Fruit fly (Drosophila melanogaster) whole organism, wandering third instar larva: ENCODE measurements around the gene CG42537.

ENCODE experiments used
- Abd-B ChIP-seq: fragments of >200 bp; optimal IDR thresholded peaks from 2 replicates; lab custom pipeline; 2017; ENCODE audit warnings: missing biosample characterization, missing genetic modification characterization
- CG32264 ChIP-seq: fragments of 200-800 bp; sonication (Bioruptor generic); optimal IDR thresholded peaks from 2 replicates; lab custom pipeline; 2016; ENCODE audit warnings: missing biosample characterization, missing genetic modification characterization
- CrebA ChIP-seq: fragments of 200-800 bp; sonication (Bioruptor generic); optimal IDR thresholded peaks from 2 replicates; lab custom pipeline; 2016; ENCODE audit warnings: missing biosample characterization, mild to moderate bottlenecking, missing genetic modification characterization, borderline replicate concordance
- Dfd ChIP-seq: fragments of >200 bp; optimal IDR thresholded peaks from 2 replicates; lab custom pipeline; 2017; ENCODE audit warnings: missing biosample characterization, missing genetic modification characterization
- GATAd ChIP-seq: sonication (Bioruptor generic); optimal IDR thresholded peaks from 2 replicates; lab custom pipeline; 2016; ENCODE audit warnings: missing biosample characterization, missing genetic modification characterization
- HLH106 ChIP-seq: fragments of 200-800 bp; optimal IDR thresholded peaks from 3 replicates; lab custom pipeline; 2019; ENCODE audit warnings: missing biosample characterization, mild to moderate bottlenecking, missing genetic modification characterization, moderate library complexity
- Hnf4 ChIP-seq: fragments of 200-800 bp; sonication (Bioruptor generic); optimal IDR thresholded peaks from 2 replicates; lab custom pipeline; 2016; ENCODE audit warnings: missing biosample characterization, mild to moderate bottlenecking, missing genetic modification characterization
- Hr83 ChIP-seq: fragments of 200-300 bp; sonication (Bioruptor generic); optimal IDR thresholded peaks from 2 replicates; lab custom pipeline; 2016; ENCODE audit warnings: missing biosample characterization, mild to moderate bottlenecking, missing genetic modification characterization, moderate library complexity; ENCODE audit not compliant: poor library complexity, severe bottlenecking
- Jra ChIP-seq: sonication (Bioruptor generic); optimal IDR thresholded peaks from 2 replicates; lab custom pipeline; 2016; ENCODE audit warnings: missing biosample characterization, missing genetic modification characterization
- Mio ChIP-seq: sonication (Bioruptor generic); optimal IDR thresholded peaks from 2 replicates; lab custom pipeline; 2016; ENCODE audit warnings: missing biosample characterization, missing genetic modification characterization
- Myc ChIP-seq: fragments of >200 bp; optimal IDR thresholded peaks from 2 replicates; lab custom pipeline; 2017
- N ChIP-seq: fragments of >200 bp; optimal IDR thresholded peaks from 2 replicates; lab custom pipeline; 2018; ENCODE audit warnings: missing biosample characterization, missing external identifiers, missing genetic modification characterization
- Rel ChIP-seq, 2 experiments: fragments of 200-800 bp; sonication (Bioruptor generic) in 1 of 2; optimal IDR thresholded peaks; 2 replicates in 1 of 2; 3 replicates in 1 of 2; lab custom pipeline; 2016 to 2019; ENCODE audit warnings: mild to moderate bottlenecking in 2 of 2, missing biosample characterization in 2 of 2, missing genetic modification characterization in 2 of 2, moderate library complexity in 1 of 2
- Sp1 ChIP-seq: fragments of 200-800 bp; sonication (Bioruptor generic); optimal IDR thresholded peaks from 3 replicates; lab custom pipeline; 2019; ENCODE audit warnings: missing biosample characterization, mild to moderate bottlenecking, missing genetic modification characterization, moderate library complexity
- br ChIP-seq: fragments of 200-800 bp; sonication (Bioruptor generic); optimal IDR thresholded peaks from 2 replicates; lab custom pipeline; 2016; ENCODE audit warnings: missing biosample characterization, missing genetic modification characterization
- brk ChIP-seq: fragments of 200-800 bp; sonication (Bioruptor generic); optimal IDR thresholded peaks from 2 replicates; lab custom pipeline; 2016; ENCODE audit warnings: missing biosample characterization, mild to moderate bottlenecking, missing genetic modification characterization
- dl ChIP-seq, 2 experiments: fragments of 175-275, 200-275 bp in 1 of 2; fragments of 200-275 bp in 1 of 2; sonication (Bioruptor generic); optimal IDR thresholded peaks; lab custom pipeline; 2018; ENCODE audit warnings: mild to moderate bottlenecking in 2 of 2, missing biosample characterization in 2 of 2, missing genetic modification characterization in 2 of 2, moderate library complexity in 2 of 2; ENCODE audit not compliant: partially characterized antibody in 2 of 2, insufficient read depth in 1 of 2
- dmrt93B ChIP-seq: fragments of 200-800 bp; sonication (Bioruptor generic); optimal IDR thresholded peaks from 2 replicates; lab custom pipeline; 2018; ENCODE audit warnings: missing biosample characterization, mild to moderate bottlenecking, missing genetic modification characterization
- dsf ChIP-seq: sonication (Bioruptor generic); optimal IDR thresholded peaks from 2 replicates; lab custom pipeline; 2016; ENCODE audit warnings: missing biosample characterization, missing genetic modification characterization, borderline replicate concordance
- ey ChIP-seq: fragments of 200-800 bp; sonication (Bioruptor generic); optimal IDR thresholded peaks from 2 replicates; lab custom pipeline; 2016; ENCODE audit warnings: missing biosample characterization, missing genetic modification characterization
- foxo ChIP-seq, 2 experiments: fragments of 200-800 bp; sonication (Bioruptor generic); optimal IDR thresholded peaks; 2 replicates in 1 of 2; 3 replicates in 1 of 2; lab custom pipeline; 2016 to 2017; ENCODE audit warnings: missing biosample characterization in 2 of 2, missing genetic modification characterization in 2 of 2
- fru ChIP-seq: fragments of 200-800 bp; sonication (Bioruptor generic); optimal IDR thresholded peaks from 3 replicates; lab custom pipeline; 2016; ENCODE audit warnings: missing biosample characterization, mild to moderate bottlenecking, missing genetic modification characterization
- h ChIP-seq: fragments of 200-800 bp; sonication (Bioruptor generic); optimal IDR thresholded peaks from 3 replicates; lab custom pipeline; 2016; ENCODE audit warnings: missing biosample characterization, mild to moderate bottlenecking, missing genetic modification characterization
- jim ChIP-seq: fragments of 175-275, 200-325 bp; sonication (Bioruptor generic); optimal IDR thresholded peaks from 2 replicates; lab custom pipeline; 2016; ENCODE audit warnings: missing biosample characterization, mild to moderate bottlenecking, missing genetic modification characterization
- lola ChIP-seq: fragments of >200 bp; optimal IDR thresholded peaks from 2 replicates; lab custom pipeline; 2017; ENCODE audit warnings: missing biosample characterization, missing genetic modification characterization
- pan ChIP-seq: fragments of >200 bp; optimal IDR thresholded peaks from 2 replicates; lab custom pipeline; 2017
- psq ChIP-seq: fragments of 200-800 bp; sonication (Bioruptor generic); optimal IDR thresholded peaks from 3 replicates; lab custom pipeline; 2017; ENCODE audit warnings: missing biosample characterization, mild to moderate bottlenecking, missing genetic modification characterization, moderate library complexity
- sage ChIP-seq: fragments of 200-800 bp; sonication (Bioruptor generic); optimal IDR thresholded peaks from 2 replicates; lab custom pipeline; 2016; ENCODE audit warnings: missing biosample characterization, mild to moderate bottlenecking, missing genetic modification characterization
- sv ChIP-seq: fragments of 200-800 bp; sonication (Bioruptor generic); optimal IDR thresholded peaks from 3 replicates; lab custom pipeline; 2016; ENCODE audit warnings: missing biosample characterization, missing genetic modification characterization
- tai ChIP-seq: sonication (Bioruptor generic); optimal IDR thresholded peaks from 2 replicates; lab custom pipeline; 2016; ENCODE audit warnings: missing biosample characterization, missing genetic modification characterization
- usp ChIP-seq: fragments of >200 bp; optimal IDR thresholded peaks from 2 replicates; lab custom pipeline; 2017; ENCODE audit warnings: missing biosample characterization, missing genetic modification characterization
- woc ChIP-seq: sonication (Bioruptor generic); optimal IDR thresholded peaks from 2 replicates; lab custom pipeline; 2016; ENCODE audit warnings: missing biosample characterization, mild to moderate bottlenecking, missing genetic modification characterization

The CG42537 gene

DNA sequence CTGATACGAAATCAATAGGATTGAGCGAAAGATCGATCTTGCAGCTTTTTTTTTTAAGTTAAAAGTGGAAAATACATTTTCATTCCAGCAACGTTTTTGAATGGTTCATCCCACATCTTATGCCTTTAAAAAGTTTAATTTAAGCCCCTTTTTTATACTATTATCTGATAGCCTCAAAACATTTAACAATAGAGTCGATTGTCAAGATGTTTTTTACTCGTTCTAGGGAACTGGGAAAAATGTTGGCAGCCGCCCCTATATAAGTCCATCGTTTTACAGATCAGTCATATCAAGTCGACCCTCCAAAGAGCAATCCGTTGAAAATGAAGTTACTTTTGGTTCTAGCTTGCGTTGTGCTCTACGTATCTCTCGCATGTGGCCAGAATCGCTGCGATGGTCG, at the start of gene CG42537:
Gene CG42537, plus strand, starts transcription at position 301 of the 400 bp plus-strand sequence.
- TF ChIP-seq dl (GFP tag; optimal IDR thresholded peaks at IDR 0.05; lab: Kevin White, UChicago; ENCODE audit: insufficient read depth in 1 of 2, partially characterized antibody in 2 of 2) (no peak), tai (GFP tag; lab: Kevin White, UChicago) (no peak), Hnf4 (GFP tag; lab: Kevin White, UChicago) (no peak), Dfd (GFP tag; lab: Kevin White, UChicago) (no peak), dmrt93B (no peak), HLH106 (tag; lab: Kevin White, UChicago) (no peak), brk (GFP tag; lab: Kevin White, UChicago) (no peak), pan (lab: Kevin White, UChicago) (no peak), GATAd (GFP tag; lab: Kevin White, UChicago) (no peak), woc (GFP tag; lab: Kevin White, UChicago) (no peak)

DNA sequence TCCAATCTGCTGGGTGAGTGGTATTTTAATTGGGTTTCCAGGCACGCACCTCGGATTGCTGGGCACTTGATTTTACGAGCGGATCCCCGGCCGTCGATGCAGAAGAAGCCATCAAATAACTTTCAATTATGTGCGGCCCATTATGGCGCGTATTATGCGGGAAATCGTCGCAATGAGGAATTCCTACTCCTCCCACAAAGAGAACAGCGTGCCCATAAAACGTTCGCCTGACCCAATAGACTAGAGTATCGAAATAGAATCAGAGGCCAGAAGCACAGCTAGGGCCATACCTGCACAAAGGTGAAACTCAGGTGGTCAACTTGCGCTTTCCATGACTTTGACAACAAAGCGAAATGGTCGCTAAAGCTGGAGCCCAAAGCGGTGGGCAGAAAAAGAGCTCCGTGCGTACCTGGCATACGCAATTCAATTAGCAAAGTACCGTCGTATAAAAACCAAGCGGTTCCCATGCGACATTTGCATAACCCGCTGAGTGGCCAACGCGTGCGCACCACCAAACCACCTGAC, 47.8 kb upstream of the CG42537 start, which contains the start of gene Osi18:
Gene Osi18, plus strand, starts transcription at position 475 of the 525 bp plus-strand sequence.
- TF ChIP-seq foxo (GFP tag; optimal IDR thresholded peaks at IDR 0.05; lab: Kevin White, UChicago): no peak
- TF ChIP-seq GATAd (GFP tag; lab: Kevin White, UChicago): no peak
- no peak for TF ChIP-seq Hr83
- no peak for TF ChIP-seq Myc (lab: Kevin White, UChicago)
- no peak for TF ChIP-seq dsf (GFP tag; lab: Kevin White, UChicago)
- TF ChIP-seq Jra (GFP tag; lab: Kevin White, UChicago): no peak
- no peak for TF ChIP-seq brk (GFP tag; lab: Kevin White, UChicago)
- no peak for TF ChIP-seq fru (GFP tag; lab: Kevin White, UChicago)
- TF ChIP-seq sage (GFP tag; lab: Kevin White, UChicago): no peak
- TF ChIP-seq dmrt93B: no peak
- TF ChIP-seq dl (GFP tag; optimal IDR thresholded peaks at IDR 0.05; lab: Kevin White, UChicago; ENCODE audit: insufficient read depth in 1 of 2, partially characterized antibody in 2 of 2): no peak
- no peak for TF ChIP-seq lola (GFP tag; lab: Kevin White, UChicago)
- no peak for TF ChIP-seq Rel (GFP tag; optimal IDR thresholded peaks at IDR 0.05; lab: Kevin White, UChicago)
- no peak for TF ChIP-seq Rel (tag; optimal IDR thresholded peaks at IDR 0.05; lab: Kevin White, UChicago)
- no peak for TF ChIP-seq Mio (GFP tag; lab: Kevin White, UChicago)
- no peak for TF ChIP-seq sv (GFP tag; lab: Kevin White, UChicago)
- TF ChIP-seq, all 38 proteins: peak for 0

DNA sequence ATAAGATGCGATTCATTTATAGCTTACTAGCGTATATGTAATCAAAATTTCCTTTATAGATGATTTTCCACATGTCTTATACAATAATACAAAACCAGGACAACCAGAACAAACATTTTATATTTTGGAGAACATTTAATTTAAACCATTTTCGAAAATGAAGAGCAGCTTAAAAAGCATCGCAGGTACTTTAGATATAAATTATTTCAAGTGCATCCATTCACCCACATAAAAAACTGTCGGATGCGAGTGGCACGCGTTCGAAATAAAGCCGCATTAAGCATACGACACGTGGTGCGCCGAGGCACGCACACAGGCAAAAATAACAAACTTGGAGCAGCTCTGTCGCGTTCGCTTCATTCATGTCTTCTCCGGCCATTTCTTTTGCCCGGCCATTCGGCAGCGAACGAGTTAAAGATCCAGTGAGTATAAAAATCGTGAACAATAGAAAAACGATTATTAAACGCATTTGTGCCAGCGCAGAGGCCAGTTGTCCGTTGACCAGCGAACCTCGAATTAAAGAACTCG, 42.6 kb upstream of the CG42537 start, which contains the start of gene Osi19:
Gene Osi19, plus strand, starts transcription at position 457 of the 528 bp plus-strand sequence.
- TF ChIP-seq pan (lab: Kevin White, UChicago) (no peak), ey (no peak), Hnf4 (GFP tag; lab: Kevin White, UChicago) (no peak), tai (GFP tag; lab: Kevin White, UChicago) (no peak), jim (GFP tag; lab: Kevin White, UChicago) (no peak), Rel (GFP tag; optimal IDR thresholded peaks at IDR 0.05; lab: Kevin White, UChicago) (no peak), Rel (tag; optimal IDR thresholded peaks at IDR 0.05; lab: Kevin White, UChicago) (no peak), N (GFP tag; lab: Kevin White, UChicago) (no peak), foxo (GFP tag; optimal IDR thresholded peaks at IDR 0.05; lab: Kevin White, UChicago) (no peak), fru (GFP tag; lab: Kevin White, UChicago) (no peak), woc (GFP tag; lab: Kevin White, UChicago) (no peak), CG32264 (no peak), Jra (GFP tag; lab: Kevin White, UChicago) (no peak), CrebA (GFP tag; lab: Kevin White, UChicago) (no peak), HLH106 (tag; lab: Kevin White, UChicago) (no peak), sv (GFP tag; lab: Kevin White, UChicago) (no peak), dl (GFP tag; optimal IDR thresholded peaks at IDR 0.05; lab: Kevin White, UChicago; ENCODE audit: insufficient read depth in 1 of 2, partially characterized antibody in 2 of 2) (no peak), Abd-B (GFP tag; lab: Kevin White, UChicago) (no peak), h (GFP tag; lab: Kevin White, UChicago) (no peak), dsf (GFP tag; lab: Kevin White, UChicago) (no peak)
- TF ChIP-seq, all 38 proteins: peak for 0

DNA sequence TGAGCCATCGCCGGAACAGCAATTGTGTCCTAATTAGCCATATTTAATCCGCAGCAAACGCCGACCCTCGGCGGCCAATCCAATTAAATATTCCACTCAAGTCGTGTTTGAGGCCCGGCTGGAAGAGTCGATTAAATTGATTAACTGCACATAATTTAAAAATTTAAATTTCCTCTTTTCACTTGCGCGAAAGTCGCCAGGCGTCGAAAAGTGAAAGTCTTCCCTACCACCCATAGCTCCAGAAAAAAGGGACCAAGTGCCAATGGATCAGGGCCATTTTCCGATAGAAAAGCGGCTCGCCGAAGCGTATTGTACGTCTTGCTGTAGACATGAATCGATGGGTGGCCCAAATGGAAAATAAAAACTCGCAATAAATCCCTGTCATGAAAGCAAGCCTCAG, 40.2 kb upstream of the CG42537 start:
- TF ChIP-seq Sp1: no peak
- TF ChIP-seq br (GFP tag; lab: Kevin White, UChicago): no peak
- TF ChIP-seq dmrt93B: no peak
- no peak for TF ChIP-seq Jra (GFP tag; lab: Kevin White, UChicago)
- no peak for TF ChIP-seq usp (GFP tag; lab: Kevin White, UChicago)
- no peak for TF ChIP-seq psq (GFP tag; lab: Kevin White, UChicago)
- no peak for TF ChIP-seq ey
- no peak for TF ChIP-seq fru (GFP tag; lab: Kevin White, UChicago)
- TF ChIP-seq, all 38 proteins: peak for 0
